Worm (Caenorhabditis elegans) whole organism, midembryonic: ENCODE measurements around the gene F58A6.5.

Source experiments
- med-1 ChIP-seq: sonication (generic microtip); optimal IDR thresholded peaks from 2 replicates; lab custom pipeline; 2017; ENCODE audit warnings: missing genetic modification characterization, mild to moderate bottlenecking, missing compliant biosample characterization, antibody characterized with exemption, missing genetic modification reagents; ENCODE audit not compliant: insufficient read depth
- ref-1 ChIP-seq: fragments of 200-800 bp; sonication (Bioruptor generic); conservative IDR thresholded peaks from 2 replicates; pipeline ENCODE4 v1.3.6; 2022; ENCODE audit warnings: missing genetic modification reagents, missing genetic modification characterization, missing compliant biosample characterization
- ztf-23 ChIP-seq: fragments of 200-800 bp; sonication (Bioruptor generic); IDR thresholded peaks from 2 replicates; pipeline ENCODE4 v1.3.6; 2022; ENCODE audit warnings: missing genetic modification reagents, missing genetic modification characterization, missing compliant biosample characterization

DNA sequence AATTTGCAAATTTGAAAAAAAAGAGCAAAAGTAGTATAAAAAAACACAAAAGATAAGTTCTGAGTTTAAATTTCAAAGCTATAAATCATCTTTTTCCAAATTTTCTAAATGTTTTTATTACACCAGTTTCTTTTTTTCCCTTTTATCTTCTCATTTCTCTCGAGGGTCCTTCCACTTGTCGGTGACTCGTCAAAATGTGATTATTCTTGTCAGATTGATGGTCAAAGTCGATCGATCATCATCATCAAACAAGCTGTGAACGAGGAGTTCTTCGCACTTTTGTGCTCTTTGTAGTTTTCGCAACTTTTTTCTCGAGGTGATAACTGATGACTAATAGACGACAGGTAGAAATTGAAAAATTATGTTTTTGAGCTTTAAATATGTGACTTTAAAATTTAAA, 27.6 kb downstream of the F58A6.5 start:
- TF ChIP-seq ref-1 (GFP tag; lab: Robert Waterston, UW): no peak
- TF ChIP-seq med-1 (GFP tag; lab: Kevin White, UChicago): no peak
- no peak for TF ChIP-seq ztf-23
